Fruit fly (Drosophila melanogaster) whole organism, embryonic: ENCODE data around the gene THADA.
A peak's percentile ranks its signal among the peaks of the same experiment; 100 is the strongest.

Experiments used
- ATbp ChIP-seq: fragments of 200-800 bp; sonication (Bioruptor generic); optimal IDR thresholded peaks from 2 replicates; lab custom pipeline; 2017; ENCODE audit warnings: missing biosample characterization, mild to moderate bottlenecking, missing genetic modification characterization, missing genetic modification reagents
- Aef1 ChIP-seq: fragments of 200-800 bp; sonication (Bioruptor generic); IDR thresholded peaks from 3 replicates; pipeline ENCODE4 v1.3.6; 2022; ENCODE audit warnings: missing biosample characterization, missing genetic modification characterization
- Atf6 ChIP-seq: fragments of 200-800 bp; sonication (Bioruptor generic); IDR thresholded peaks from 2 replicates; pipeline ENCODE4 v1.3.6; 2022; ENCODE audit warnings: missing biosample characterization, missing genetic modification characterization
- CG10267 ChIP-seq: fragments of 200-800 bp; sonication (Bioruptor generic); optimal IDR thresholded peaks from 2 replicates; lab custom pipeline; 2018; ENCODE audit warnings: missing biosample characterization, mild to moderate bottlenecking, missing genetic modification characterization, moderate library complexity
- CG10979 ChIP-seq: fragments of 200-800 bp; sonication (Bioruptor generic); optimal IDR thresholded peaks from 2 replicates; lab custom pipeline; 2018; ENCODE audit warnings: missing biosample characterization, mild to moderate bottlenecking, missing genetic modification characterization, moderate library complexity
- CG12769 ChIP-seq: fragments of 200-800 bp; sonication (Bioruptor generic); optimal IDR thresholded peaks from 2 replicates; lab custom pipeline; 2019; ENCODE audit warnings: missing biosample characterization, mild to moderate bottlenecking, missing genetic modification characterization, moderate library complexity
- CG15479 ChIP-seq: fragments of 200-800 bp; sonication (Bioruptor generic); optimal IDR thresholded peaks from 3 replicates; lab custom pipeline; 2019; ENCODE audit warnings: missing biosample characterization, mild to moderate bottlenecking, missing genetic modification characterization, moderate library complexity
- CG17359 ChIP-seq: fragments of 200-800 bp; sonication (Bioruptor generic); optimal IDR thresholded peaks from 3 replicates; lab custom pipeline; 2018; ENCODE audit warnings: missing biosample characterization, mild to moderate bottlenecking, missing genetic modification characterization, moderate library complexity
- CG17385 ChIP-seq: fragments of 200-800 bp; sonication (Bioruptor generic); optimal IDR thresholded peaks from 3 replicates; lab custom pipeline; 2018; ENCODE audit warnings: missing biosample characterization, mild to moderate bottlenecking, missing genetic modification characterization
- CG17829 ChIP-seq: fragments of 200-800 bp; optimal IDR thresholded peaks from 2 replicates; lab custom pipeline; 2019; ENCODE audit warnings: missing biosample characterization, mild to moderate bottlenecking, missing genetic modification characterization, moderate library complexity
- CG2120 ChIP-seq: fragments of 200-800 bp; sonication (Bioruptor generic); optimal IDR thresholded peaks from 3 replicates; lab custom pipeline; 2016; ENCODE audit warnings: missing biosample characterization, missing genetic modification characterization
- CG2678 ChIP-seq: fragments of 200-800 bp; sonication (Bioruptor generic); optimal IDR thresholded peaks from 3 replicates; lab custom pipeline; 2019; ENCODE audit warnings: missing biosample characterization, mild to moderate bottlenecking, missing genetic modification characterization, moderate library complexity
- CG31441 ChIP-seq: fragments of 200-800 bp; sonication (Bioruptor generic); IDR thresholded peaks from 2 replicates; pipeline ENCODE4 v1.3.6; 2022; ENCODE audit warnings: missing biosample characterization, missing genetic modification characterization
- CG3163 ChIP-seq: fragments of 200-800 bp; sonication (Bioruptor generic); optimal IDR thresholded peaks from 3 replicates; lab custom pipeline; 2016; ENCODE audit warnings: missing biosample characterization, missing genetic modification characterization
- CG33213 ChIP-seq: fragments of 200-800 bp; sonication (Bioruptor generic); optimal IDR thresholded peaks from 3 replicates; lab custom pipeline; 2016; ENCODE audit warnings: missing biosample characterization, missing genetic modification characterization
- CG3726 ChIP-seq: fragments of 200-800 bp; sonication (Bioruptor generic); IDR thresholded peaks from 3 replicates; pipeline ENCODE4, ENCODE4 v1.3.6; 2022; ENCODE audit warnings: missing biosample characterization, missing genetic modification characterization
- CG4360 ChIP-seq: fragments of 200-800 bp; sonication (Bioruptor generic); IDR thresholded peaks from 2 replicates; pipeline ENCODE4 v1.3.6; 2022; ENCODE audit warnings: missing biosample characterization, missing genetic modification characterization
- CG5953 ChIP-seq: fragments of 200-800 bp; sonication (Bioruptor generic); IDR thresholded peaks from 2 replicates; pipeline ENCODE4 v1.3.6; 2022; ENCODE audit warnings: missing biosample characterization, missing genetic modification characterization
- CG6175 ChIP-seq: fragments of 200-800 bp; sonication (Bioruptor generic); IDR thresholded peaks from 3 replicates; pipeline ENCODE4 v1.3.6; 2022; ENCODE audit warnings: missing biosample characterization, missing genetic modification characterization
- CG6683 ChIP-seq: fragments of 200-800 bp; sonication (Bioruptor generic); optimal IDR thresholded peaks from 2 replicates; lab custom pipeline; 2017; ENCODE audit warnings: missing biosample characterization, mild to moderate bottlenecking, missing genetic modification characterization, missing genetic modification reagents
- CG7556 ChIP-seq: fragments of 200-800 bp; sonication (Bioruptor generic); optimal IDR thresholded peaks from 2 replicates; lab custom pipeline; 2017; ENCODE audit warnings: missing biosample characterization, mild to moderate bottlenecking, missing genetic modification characterization
- CG8089 ChIP-seq: fragments of 200-800 bp; sonication (Bioruptor generic); optimal IDR thresholded peaks from 3 replicates; lab custom pipeline; 2016; ENCODE audit warnings: missing biosample characterization, missing genetic modification characterization
- CoRest ChIP-seq: fragments of 200-800 bp; sonication (Bioruptor generic); optimal IDR thresholded peaks from 3 replicates; lab custom pipeline; 2018; ENCODE audit warnings: missing biosample characterization, mild to moderate bottlenecking, missing genetic modification characterization, moderate library complexity
- Gsc ChIP-seq: fragments of 200-800 bp; sonication (Bioruptor generic); IDR thresholded peaks from 2 replicates; pipeline ENCODE4 v1.3.6; 2022; ENCODE audit warnings: missing biosample characterization, missing genetic modification characterization
- HLHmδ ChIP-seq: fragments of 200-800 bp; sonication (Bioruptor generic); optimal IDR thresholded peaks from 2 replicates; lab custom pipeline; 2018; ENCODE audit warnings: missing biosample characterization, mild to moderate bottlenecking, missing genetic modification characterization, moderate library complexity
- Hmr ChIP-seq: fragments of 200-800 bp; sonication (Bioruptor generic); optimal IDR thresholded peaks from 3 replicates; lab custom pipeline; 2017; ENCODE audit warnings: mild to moderate bottlenecking, missing biosample characterization, missing genetic modification reagents, missing genetic modification characterization
- Hmx ChIP-seq: fragments of 200-800 bp; sonication (Bioruptor generic); optimal IDR thresholded peaks from 2 replicates; lab custom pipeline; 2016; ENCODE audit warnings: missing biosample characterization, missing genetic modification characterization
- MTF-1 ChIP-seq: fragments of 200-800 bp; sonication (Bioruptor generic); optimal IDR thresholded peaks from 2 replicates; lab custom pipeline; 2018; ENCODE audit warnings: missing biosample characterization, mild to moderate bottlenecking, missing genetic modification characterization, borderline replicate concordance
- Mad ChIP-seq: fragments of 200-800 bp; sonication (Bioruptor generic); optimal IDR thresholded peaks from 2 replicates; lab custom pipeline; 2016; ENCODE audit warnings: missing biosample characterization, missing genetic modification characterization
- Side ChIP-seq: fragments of 200-800 bp; sonication (Bioruptor generic); optimal IDR thresholded peaks from 2 replicates; lab custom pipeline; 2016; ENCODE audit warnings: missing biosample characterization, missing genetic modification characterization
- Sox102F ChIP-seq: fragments of 200-800 bp; sonication (Bioruptor generic); optimal IDR thresholded peaks from 2 replicates; lab custom pipeline; 2018; ENCODE audit warnings: missing biosample characterization, mild to moderate bottlenecking, missing genetic modification characterization, moderate library complexity
- Taf1 ChIP-seq: fragments of 200-800 bp; sonication (Bioruptor generic); IDR thresholded peaks from 2 replicates; pipeline ENCODE4 v1.3.6; 2022; ENCODE audit warnings: missing biosample characterization, missing genetic modification characterization
- Vsx1 ChIP-seq: fragments of 200-800 bp; sonication (Bioruptor generic); optimal IDR thresholded peaks from 2 replicates; lab custom pipeline; 2017; ENCODE audit warnings: missing biosample characterization, mild to moderate bottlenecking, missing genetic modification characterization, missing genetic modification reagents
- YL-1 ChIP-seq: fragments of 200-800 bp; sonication (Bioruptor generic); optimal IDR thresholded peaks from 3 replicates; lab custom pipeline; 2017; ENCODE audit warnings: missing biosample characterization, mild to moderate bottlenecking, missing genetic modification characterization
- ci ChIP-seq: fragments of 200-800 bp; sonication (Bioruptor generic); IDR thresholded peaks from 3 replicates; pipeline ENCODE4 v1.3.6; 2022; ENCODE audit warnings: missing biosample characterization, missing genetic modification characterization
- corto ChIP-seq: fragments of 200-800 bp; sonication (Bioruptor generic); optimal IDR thresholded peaks from 2 replicates; lab custom pipeline; 2016; ENCODE audit warnings: missing biosample characterization, mild to moderate bottlenecking, missing genetic modification characterization, moderate library complexity
- croc ChIP-seq: fragments of 200-800 bp; sonication (Bioruptor generic); conservative IDR thresholded peaks from 3 replicates; pipeline ENCODE4 v1.3.6; 2022; ENCODE audit warnings: missing biosample characterization, missing genetic modification characterization
- dpn ChIP-seq, 2 experiments: fragments of 200-800 bp; sonication (Bioruptor generic); optimal IDR thresholded peaks; 3 replicates each; lab custom pipeline; 2016; ENCODE audit warnings: missing biosample characterization in 2 of 2, missing genetic modification characterization in 2 of 2
- dysf ChIP-seq: fragments of 200-800 bp; sonication (Bioruptor generic); IDR thresholded peaks from 3 replicates; pipeline ENCODE4 v1.3.6; 2022; ENCODE audit warnings: missing biosample characterization, missing genetic modification characterization
- eve ChIP-seq, 2 experiments: fragments of >200 bp; optimal IDR thresholded peaks; 2 replicates each; lab custom pipeline; 2017; ENCODE audit warnings: missing biosample characterization in 2 of 2, missing genetic modification characterization in 2 of 2
- ewg ChIP-seq: fragments of 200-800 bp; sonication (Bioruptor generic); optimal IDR thresholded peaks from 3 replicates; lab custom pipeline; 2017; ENCODE audit warnings: mild to moderate bottlenecking, missing biosample characterization, missing genetic modification reagents, missing genetic modification characterization
- fd96Cb ChIP-seq: fragments of 200-800 bp; sonication (Bioruptor generic); optimal IDR thresholded peaks from 2 replicates; lab custom pipeline; 2018; ENCODE audit warnings: missing biosample characterization, mild to moderate bottlenecking, missing genetic modification characterization, moderate library complexity
- h ChIP-seq: fragments of >200 bp; optimal IDR thresholded peaks from 2 replicates; lab custom pipeline; 2017
- lola ChIP-seq, 3 experiments: fragments of >200 bp in 2 of 3; fragments of 200-800 bp in 1 of 3; sonication (Bioruptor generic) in 1 of 3; optimal IDR thresholded peaks; 2 replicates each; lab custom pipeline; 2017 to 2019; ENCODE audit warnings: missing biosample characterization in 3 of 3, missing genetic modification characterization in 3 of 3, mild to moderate bottlenecking in 1 of 3, moderate library complexity in 1 of 3
- onecut ChIP-seq: fragments of 200-800 bp; sonication (Bioruptor generic); IDR thresholded peaks from 2 replicates; pipeline ENCODE4 v1.3.6; 2022; ENCODE audit warnings: missing biosample characterization, missing genetic modification characterization
- phol ChIP-seq: fragments of 200-800 bp; sonication (Bioruptor generic); optimal IDR thresholded peaks from 3 replicates; lab custom pipeline; 2018; ENCODE audit warnings: missing biosample characterization, mild to moderate bottlenecking, missing genetic modification characterization, moderate library complexity
- pnt ChIP-seq: fragments of 200-800 bp; sonication (Bioruptor generic); optimal IDR thresholded peaks from 3 replicates; lab custom pipeline; 2016; ENCODE audit warnings: missing biosample characterization, missing genetic modification characterization
- pum ChIP-seq: fragments of 200-800 bp; sonication (Bioruptor generic); optimal IDR thresholded peaks from 2 replicates; lab custom pipeline; 2016; ENCODE audit warnings: missing biosample characterization, missing genetic modification characterization
- row ChIP-seq: fragments of 200-800 bp; sonication (Bioruptor generic); IDR thresholded peaks from 3 replicates; pipeline ENCODE4 v1.3.6; 2022; ENCODE audit warnings: missing biosample characterization, missing genetic modification characterization
- tap ChIP-seq: fragments of 200-800 bp; optimal IDR thresholded peaks from 3 replicates; lab custom pipeline; 2019; ENCODE audit warnings: missing biosample characterization, mild to moderate bottlenecking, missing genetic modification characterization, moderate library complexity
- tio ChIP-seq: fragments of 200-800 bp; sonication (Bioruptor generic); optimal IDR thresholded peaks from 2 replicates; lab custom pipeline; 2017; ENCODE audit warnings: missing biosample characterization, missing genetic modification characterization, inconsistent platforms

Gene THADA

dm6 chrX:19884204-19884603 lies 18.9 kb upstream of the THADA start (continued):
- peak in 1 of 2 experiments; percentile 72 for TF ChIP-seq eve (GFP tag; optimal IDR thresholded peaks at IDR 0.05; lab: Kevin White, UChicago)
- TF ChIP-seq CG10979 (tag; lab: Kevin White, UChicago), result peak; percentile 52
- TF ChIP-seq tio (GFP tag; lab: Kevin White, UChicago), result peak; percentile 36
- 0 out of 3 replicates have a peak, but pooled peaks have one; percentile 17 for TF ChIP-seq ci (GFP tag; lab: Robert Waterston, UW)
- peak in 1 of 2 experiments; percentile 8 for TF ChIP-seq dpn (GFP tag; optimal IDR thresholded peaks at IDR 0.05; lab: Kevin White, UChicago)
- peak; percentile 31; the same call in 2 of the 3 replicates for TF ChIP-seq row (GFP tag; lab: Robert Waterston, UW)
- no peak for TF ChIP-seq CG6683 (GFP tag; lab: Kevin White, UChicago)
- TF ChIP-seq CG5953, result no peak
- peak; percentile 38 for TF ChIP-seq CoRest (tag; lab: Kevin White, UChicago)
- TF ChIP-seq lola (GFP tag; optimal IDR thresholded peaks at IDR 0.05; lab: Kevin White, UChicago), result peak in 1 of 3 experiments; percentile 50
- no peak for TF ChIP-seq CG3726 (GFP tag; lab: Robert Waterston, UW)
- TF ChIP-seq MTF-1, result no peak
- peak; percentile 54 for TF ChIP-seq phol (tag; lab: Kevin White, UChicago)
- TF ChIP-seq Gsc (GFP tag; lab: Robert Waterston, UW), result no peak
- TF ChIP-seq CG6175, result no peak
- peak; percentile 41 for TF ChIP-seq CG7556 (GFP tag; lab: Kevin White, UChicago)
- TF ChIP-seq CG10267 (tag; lab: Kevin White, UChicago), result peak; percentile 21
- no peak for TF ChIP-seq corto (GFP tag; lab: Kevin White, UChicago)
- peak; percentile 36 for TF ChIP-seq ewg (GFP tag; lab: Kevin White, UChicago)
- no peak for TF ChIP-seq Hmx (GFP tag; lab: Kevin White, UChicago)
- TF ChIP-seq Mad (GFP tag; lab: Kevin White, UChicago), result no peak
- peak; percentile 7 for TF ChIP-seq Hmr (GFP tag; lab: Kevin White, UChicago)
- TF ChIP-seq CG2678 (tag; lab: Kevin White, UChicago), result peak; percentile 55
- no peak for TF ChIP-seq onecut
- peak; percentile 49 for TF ChIP-seq Sox102F (GFP tag; lab: Kevin White, UChicago)
- TF ChIP-seq YL-1 (GFP tag; lab: Kevin White, UChicago), result no peak
- TF ChIP-seq Atf6 (GFP tag; lab: Robert Waterston, UW), result no peak
- TF ChIP-seq CG12769 (tag; lab: Kevin White, UChicago), result peak; percentile 5
- TF ChIP-seq CG8089 (GFP tag; lab: Kevin White, UChicago), result no peak
- no peak for TF ChIP-seq Aef1 (GFP tag; lab: Robert Waterston, UW)
- TF ChIP-seq CG17385 (GFP tag; lab: Kevin White, UChicago), result peak; percentile 22
- TF ChIP-seq CG2120 (GFP tag; lab: Kevin White, UChicago), result peak; percentile 31
- peak; percentile 25 for TF ChIP-seq pum (GFP tag; lab: Kevin White, UChicago)
- 0 out of 3 replicates have a peak, but pooled peaks have one; percentile 16 for TF ChIP-seq dysf (GFP tag; lab: Robert Waterston, UW)
- TF ChIP-seq CG17829, result peak; percentile 18
- TF ChIP-seq CG4360 (GFP tag; lab: Robert Waterston, UW), result no peak
- no peak for TF ChIP-seq Taf1 (GFP tag; lab: Robert Waterston, UW)
- no peak for TF ChIP-seq croc (GFP tag; lab: Robert Waterston, UW)
- TF ChIP-seq HLHmδ (GFP tag; lab: Kevin White, UChicago), result no peak
- peak; percentile 1 for TF ChIP-seq CG17359 (tag; lab: Kevin White, UChicago)
- no peak for TF ChIP-seq Vsx1 (GFP tag; lab: Kevin White, UChicago)
- TF ChIP-seq pnt (GFP tag; lab: Kevin White, UChicago), result peak; percentile 10
- no peak for TF ChIP-seq h
- TF ChIP-seq CG31441, result 0 out of 2 replicates have a peak, but pooled peaks have one; percentile 31
- TF ChIP-seq fd96Cb (tag; lab: Kevin White, UChicago), result peak; percentile 37
- no peak for TF ChIP-seq tap (tag; lab: Kevin White, UChicago)
- no peak for TF ChIP-seq CG3163 (GFP tag; lab: Kevin White, UChicago)
- TF ChIP-seq CG15479 (GFP tag; lab: Kevin White, UChicago), result no peak
- no peak for TF ChIP-seq Side (GFP tag; lab: Kevin White, UChicago)
- TF ChIP-seq ATbp (GFP tag; lab: Kevin White, UChicago), result peak; percentile 37
- TF ChIP-seq CG33213 (GFP tag; lab: Kevin White, UChicago), result no peak
